Fruit fly (Drosophila melanogaster): Measurements from ENCODE around the gene CG43102.

Gene CG43102

dm6 chr3R:17812477-17812876, 18.2 kb upstream of the CG43102 start (continued):
- TF ChIP-seq CG34422 (GFP tag; IDR thresholded peaks at IDR 0.05) (no peak), Lhr (GFP tag; optimal IDR thresholded peaks at IDR 0.05) (no peak), Opbp (GFP tag; IDR thresholded peaks at IDR 0.05; ENCODE audit: partially characterized antibody) (0 out of 3 replicates have a peak, but pooled peaks have one; percentile 19), gem (tag; optimal IDR thresholded peaks at IDR 0.05) (no peak), hb (GFP tag; IDR thresholded peaks at IDR 0.05; ENCODE audit: partially characterized antibody) (no peak), gcm2 (GFP tag; optimal IDR thresholded peaks at IDR 0.05) (no peak), CG3995 (GFP tag; optimal IDR thresholded peaks at IDR 0.05) (no peak), CG14441 (GFP tag; IDR thresholded peaks at IDR 0.05) (no peak), CG9215 (GFP tag; IDR thresholded peaks at IDR 0.05) (no peak), ewg (GFP tag; optimal IDR thresholded peaks at IDR 0.05) (peak; percentile 56), CG7271 (tag; optimal IDR thresholded peaks at IDR 0.05) (no peak), zfh1 (GFP tag; IDR thresholded peaks at IDR 0.05) (0 out of 3 replicates have a peak, but pooled peaks have one; percentile 29), CG15479 (GFP tag; optimal IDR thresholded peaks at IDR 0.05) (no peak)

- TF ChIP-seq hkb (optimal IDR thresholded peaks at IDR 0.05) (peak; percentile 28), hkb (GFP tag; IDR thresholded peaks at IDR 0.05) (no peak), trem (tag; optimal IDR thresholded peaks at IDR 0.05) (no peak), CG7963 (GFP tag; IDR thresholded peaks at IDR 0.05; ENCODE audit: partially characterized antibody) (0 out of 3 replicates have a peak, but pooled peaks have one; percentile 8), onecut (GFP tag; IDR thresholded peaks at IDR 0.05) (peak; percentile 38; the same call in 1 of the 2 replicates), nerfin-1 (tag; optimal IDR thresholded peaks at IDR 0.05) (peak; percentile 98), slp2 (GFP tag; optimal IDR thresholded peaks at IDR 0.05) (no peak), CG11398 (GFP tag; optimal IDR thresholded peaks at IDR 0.05) (no peak), cg (GFP tag; optimal IDR thresholded peaks at IDR 0.05) (peak; percentile 37), unc-4 (GFP tag; IDR thresholded peaks at IDR 0.05; ENCODE audit: partially characterized antibody) (0 out of 2 replicates have a peak, but pooled peaks have one; percentile 1)
These were observed 17.4 kb upstream of the CG43102 start for dm6 chr3R:17811707-17812099.

dm6 chr3R:17810951-17811706, 16.8 kb upstream of the CG43102 start, which contains the start of the genes Alg1 and tinc:
TSS of gene Alg1 (minus strand) at chr3R:17811134.
TSS of gene tinc (plus strand) at chr3R:17811541.
- no peak for TF ChIP-seq Usf (GFP tag; optimal IDR thresholded peaks at IDR 0.05)
- peak; percentile 45; the same call in 2 of the 3 replicates for TF ChIP-seq ci (GFP tag; IDR thresholded peaks at IDR 0.05)
- TF ChIP-seq CG7556 (GFP tag; optimal IDR thresholded peaks at IDR 0.05): peak; percentile 72
- TF ChIP-seq CG10654 (GFP tag; optimal IDR thresholded peaks at IDR 0.05): peak; percentile 42
- no peak for TF ChIP-seq pb (GFP tag; optimal IDR thresholded peaks at IDR 0.05)
- no peak for TF ChIP-seq Mes4 (GFP tag; optimal IDR thresholded peaks at IDR 0.05)
- peak; percentile 86 for TF ChIP-seq PHDP (tag; optimal IDR thresholded peaks at IDR 0.05)
- TF ChIP-seq CG14860 (GFP tag; IDR thresholded peaks at IDR 0.05; ENCODE audit: partially characterized antibody): no peak
- TF ChIP-seq HLH4C (GFP tag; IDR thresholded peaks at IDR 0.05; ENCODE audit: partially characterized antibody): no peak
- TF ChIP-seq ttk (GFP tag; IDR thresholded peaks at IDR 0.05): no peak
- TF ChIP-seq ERR (GFP tag; optimal IDR thresholded peaks at IDR 0.05): peak; percentile 18
- TF ChIP-seq dm (GFP tag; optimal IDR thresholded peaks at IDR 0.05): peak; percentile 25
- TF ChIP-seq CG11456 (GFP tag; IDR thresholded peaks at IDR 0.05): 0 out of 3 replicates have a peak, but pooled peaks have one; percentile 24
- peak; percentile 51; the same call in 1 of the 2 replicates for TF ChIP-seq Drgx (GFP tag; IDR thresholded peaks at IDR 0.05)
- no peak for TF ChIP-seq Atf3 (GFP tag; optimal IDR thresholded peaks at IDR 0.05)
- TF ChIP-seq slou (GFP tag; optimal IDR thresholded peaks at IDR 0.05): no peak
- peak; percentile 87 for TF ChIP-seq wek (GFP tag; optimal IDR thresholded peaks at IDR 0.05)
- no peak for TF ChIP-seq CG16815 (GFP tag; optimal IDR thresholded peaks at IDR 0.05)
- TF ChIP-seq kay (GFP tag; optimal IDR thresholded peaks at IDR 0.05): peak; percentile 21
- no peak for TF ChIP-seq CG12219 (GFP tag; optimal IDR thresholded peaks at IDR 0.05)
- no peak for TF ChIP-seq CG7987 (GFP tag; optimal IDR thresholded peaks at IDR 0.05)
- peak; percentile 30 for TF ChIP-seq bab2 (GFP tag; optimal IDR thresholded peaks at IDR 0.05)
- TF ChIP-seq CG4282 (GFP tag; optimal IDR thresholded peaks at IDR 0.05): no peak
- no peak for TF ChIP-seq Lpt (GFP tag; optimal IDR thresholded peaks at IDR 0.05)
- no peak for TF ChIP-seq shn (GFP tag; optimal IDR thresholded peaks at IDR 0.05)

All from whole organism, embryonic.